Worm (Caenorhabditis elegans) whole organism, L2 larva: Measurements from ENCODE around the gene pkhm-2.

Source experiments
- C34F6.9 ChIP-seq: fragments of 150-350 bp; optimal IDR thresholded peaks from 2 replicates; lab custom pipeline; 2014; ENCODE audit warnings: missing biosample characterization, missing genetic modification characterization
- F13H6.1 ChIP-seq: sonication (generic microtip); optimal IDR thresholded peaks from 2 replicates; lab custom pipeline; 2016; ENCODE audit warnings: missing genetic modification characterization, missing compliant biosample characterization
- Y55F3AM.14 ChIP-seq: fragments of 200-800 bp; sonication (Bioruptor generic); optimal IDR thresholded peaks from 2 replicates; lab custom pipeline; 2018; ENCODE audit warnings: mild to moderate bottlenecking, missing genetic modification characterization, missing compliant biosample characterization
- ZK546.5 ChIP-seq: sonication (generic microtip); optimal IDR thresholded peaks from 2 replicates; lab custom pipeline; 2017; ENCODE audit warnings: missing biosample characterization, missing genetic modification characterization
- alr-1 ChIP-seq: fragments of 150-350 bp; optimal IDR thresholded peaks from 2 replicates; lab custom pipeline; 2014; ENCODE audit warnings: missing biosample characterization, missing genetic modification characterization
- aly-2 ChIP-seq: fragments of 150-350 bp; optimal IDR thresholded peaks from 2 replicates; lab custom pipeline; 2014; ENCODE audit warnings: missing biosample characterization, missing genetic modification characterization
- ama-1 ChIP-seq: fragments of 150-350 bp; optimal IDR thresholded peaks from 2 replicates; lab custom pipeline; 2018; ENCODE audit warnings: inconsistent platforms
- blmp-1 ChIP-seq: sonication (generic microtip); optimal IDR thresholded peaks from 2 replicates; lab custom pipeline; 2017; ENCODE audit warnings: missing genetic modification characterization, mild to moderate bottlenecking, missing compliant biosample characterization, antibody characterized with exemption, moderate library complexity; ENCODE audit not compliant: insufficient read depth
- ceh-16 ChIP-seq: fragments of 150-350 bp; optimal IDR thresholded peaks from 2 replicates; lab custom pipeline; 2014; ENCODE audit warnings: missing biosample characterization, missing genetic modification characterization
- ceh-82 ChIP-seq: fragments of 150-350 bp; optimal IDR thresholded peaks from 2 replicates; lab custom pipeline; 2014; ENCODE audit warnings: missing biosample characterization, missing genetic modification characterization
- crh-2 ChIP-seq: sonication (generic microtip); optimal IDR thresholded peaks from 2 replicates; lab custom pipeline; 2017; ENCODE audit warnings: missing biosample characterization, missing genetic modification characterization
- dmd-4 ChIP-seq: sonication (generic microtip); optimal IDR thresholded peaks from 2 replicates; lab custom pipeline; 2017; ENCODE audit warnings: missing biosample characterization, missing genetic modification characterization
- elt-1 ChIP-seq: fragments of 150-350 bp; optimal IDR thresholded peaks from 2 replicates; lab custom pipeline; 2014; ENCODE audit warnings: missing biosample characterization, missing genetic modification characterization
- elt-3 ChIP-seq: sonication (generic microtip); optimal IDR thresholded peaks from 2 replicates; lab custom pipeline; 2017; ENCODE audit warnings: missing biosample characterization, missing genetic modification characterization
- fos-1 ChIP-seq: fragments of 150-350 bp; optimal IDR thresholded peaks from 2 replicates; lab custom pipeline; 2014; ENCODE audit warnings: missing biosample characterization, missing genetic modification characterization
- gmeb-1 ChIP-seq: fragments of 150-350 bp; optimal IDR thresholded peaks from 2 replicates; lab custom pipeline; 2014; ENCODE audit warnings: missing biosample characterization, missing genetic modification characterization
- lin-11 ChIP-seq: fragments of 150-350 bp; sonication (generic microtip); optimal IDR thresholded peaks from 2 replicates; lab custom pipeline; 2014; ENCODE audit warnings: missing biosample characterization, missing genetic modification characterization, inconsistent platforms, mixed read lengths
- lin-13 ChIP-seq: fragments of 150-350 bp; optimal IDR thresholded peaks from 2 replicates; lab custom pipeline; 2014; ENCODE audit warnings: missing biosample characterization, missing genetic modification reagents, missing genetic modification characterization
- lin-39 ChIP-seq: fragments of 150-350 bp; optimal IDR thresholded peaks from 2 replicates; lab custom pipeline; 2014; ENCODE audit warnings: missing biosample characterization, missing genetic modification reagents, missing genetic modification characterization
- lsy-2 ChIP-seq, 2 experiments: fragments of 150-350 bp in 1 of 2; sonication (generic microtip) in 1 of 2; optimal IDR thresholded peaks; 2 replicates each; lab custom pipeline; 2014 to 2017; ENCODE audit warnings: missing biosample characterization in 2 of 2, missing genetic modification characterization in 2 of 2
- mab-5 ChIP-seq: fragments of 150-350 bp; optimal IDR thresholded peaks from 2 replicates; lab custom pipeline; 2014; ENCODE audit warnings: missing biosample characterization, missing genetic modification characterization
- mbf-1 ChIP-seq: sonication (generic microtip); optimal IDR thresholded peaks from 2 replicates; lab custom pipeline; 2017; ENCODE audit warnings: missing biosample characterization, missing genetic modification characterization
- nhr-129 ChIP-seq: fragments of 150-350 bp; optimal IDR thresholded peaks from 2 replicates; lab custom pipeline; 2014; ENCODE audit warnings: missing biosample characterization, missing genetic modification characterization
- nhr-21 ChIP-seq: fragments of 150-350 bp; optimal IDR thresholded peaks from 2 replicates; lab custom pipeline; 2014; ENCODE audit warnings: missing biosample characterization, missing genetic modification characterization
- nhr-23 ChIP-seq: fragments of 150-350 bp; optimal IDR thresholded peaks from 2 replicates; lab custom pipeline; 2014; ENCODE audit warnings: missing biosample characterization, missing genetic modification reagents, missing genetic modification characterization
- nhr-237 ChIP-seq: fragments of 150-350 bp; optimal IDR thresholded peaks from 2 replicates; lab custom pipeline; 2014; ENCODE audit warnings: missing biosample characterization, missing genetic modification characterization
- nhr-25 ChIP-seq: fragments of 150-350 bp; sonication (generic microtip); optimal IDR thresholded peaks from 3 replicates; lab custom pipeline; 2014; ENCODE audit warnings: missing biosample characterization, missing genetic modification characterization
- nhr-6 ChIP-seq: fragments of 150-350 bp; optimal IDR thresholded peaks from 2 replicates; lab custom pipeline; 2014; ENCODE audit warnings: missing biosample characterization, missing genetic modification characterization
- nhr-77 ChIP-seq: fragments of 150-350 bp; optimal IDR thresholded peaks from 2 replicates; lab custom pipeline; 2014; ENCODE audit warnings: missing biosample characterization, missing genetic modification characterization
- peb-1 ChIP-seq: fragments of 150-350 bp; optimal IDR thresholded peaks from 2 replicates; lab custom pipeline; 2014; ENCODE audit warnings: missing biosample characterization, missing genetic modification characterization
- sem-4 ChIP-seq: fragments of 150-350 bp; optimal IDR thresholded peaks from 2 replicates; lab custom pipeline; 2014; ENCODE audit warnings: missing biosample characterization, missing genetic modification reagents, missing genetic modification characterization
- sma-3 ChIP-seq: sonication (generic microtip); optimal IDR thresholded peaks from 2 replicates; lab custom pipeline; 2016; ENCODE audit warnings: missing genetic modification reagents, missing genetic modification characterization, missing compliant biosample characterization
- sma-9 ChIP-seq, 2 experiments: fragments of 150-350 bp in 1 of 2; sonication (generic microtip) in 1 of 2; optimal IDR thresholded peaks; 2 replicates each; lab custom pipeline; 2014 to 2016; ENCODE audit warnings: missing genetic modification characterization in 2 of 2, mild to moderate bottlenecking in 1 of 2, missing biosample characterization in 1 of 2, missing compliant biosample characterization in 1 of 2, missing genetic modification reagents in 1 of 2, moderate library complexity in 1 of 2
- snpc-4 ChIP-seq: fragments of 150-350 bp; optimal IDR thresholded peaks from 2 replicates; lab custom pipeline; 2014; ENCODE audit warnings: missing biosample characterization, missing genetic modification characterization
- unc-39 ChIP-seq: fragments of 150-350 bp; optimal IDR thresholded peaks from 2 replicates; lab custom pipeline; 2014; ENCODE audit warnings: missing biosample characterization, missing genetic modification characterization
- unc-55 ChIP-seq: fragments of 150-350 bp; sonication (generic microtip); optimal IDR thresholded peaks from 3 replicates; lab custom pipeline; 2014; ENCODE audit warnings: missing biosample characterization, missing genetic modification reagents, missing genetic modification characterization
- zag-1 ChIP-seq: fragments of 150-350 bp; optimal IDR thresholded peaks from 2 replicates; lab custom pipeline; 2014; ENCODE audit warnings: missing biosample characterization, missing genetic modification characterization
- ztf-1 ChIP-seq: fragments of 200-800 bp; sonication (Bioruptor generic); conservative IDR thresholded peaks from 2 replicates; pipeline ENCODE4 v1.3.6; 2022; ENCODE audit warnings: missing genetic modification characterization, missing compliant biosample characterization
- ztf-11 ChIP-seq: sonication (generic microtip); optimal IDR thresholded peaks from 2 replicates; lab custom pipeline; 2017; ENCODE audit warnings: missing biosample characterization, missing genetic modification characterization
- ztf-4 ChIP-seq: fragments of 150-350 bp; optimal IDR thresholded peaks from 2 replicates; lab custom pipeline; 2014; ENCODE audit warnings: missing biosample characterization, missing genetic modification characterization

Gene pkhm-2

DNA sequence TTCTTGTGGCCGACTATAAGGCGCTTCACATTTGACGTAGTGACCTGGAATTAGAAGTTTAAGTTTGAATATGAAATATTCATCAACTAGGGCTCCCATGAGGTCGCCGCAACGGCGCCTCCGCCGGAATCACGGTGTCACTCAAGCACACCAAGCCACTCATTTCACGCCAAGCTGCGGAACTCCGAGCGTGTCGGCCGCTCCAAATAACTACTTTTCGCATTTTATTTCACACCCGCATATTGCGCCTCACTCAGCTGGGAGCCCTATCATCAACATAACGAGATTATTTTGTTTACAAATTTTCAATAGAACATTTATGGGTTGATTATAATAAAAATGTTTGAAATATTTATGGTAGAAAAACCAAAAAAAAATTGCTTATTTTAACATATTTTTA is 23.4 kb downstream of the pkhm-2 start:
- TF ChIP-seq unc-39 (tag; lab: Kevin White, UChicago): no peak
- no peak for TF ChIP-seq fos-1
- TF ChIP-seq blmp-1 (tag; lab: Kevin White, UChicago): no peak
- no peak for TF ChIP-seq elt-3 (tag; lab: Kevin White, UChicago)
- no peak for TF ChIP-seq unc-55 (GFP tag; lab: Kevin White, UChicago)
- TF ChIP-seq peb-1 (tag; lab: Kevin White, UChicago): no peak
- TF ChIP-seq ama-1 (lab: Kevin White, UChicago): no peak
- TF ChIP-seq gmeb-1 (tag; lab: Kevin White, UChicago): no peak

ce11 chrX:15155054-15155453 is 26.2 kb downstream of the pkhm-2 start:
- TF ChIP-seq zag-1 (no peak), unc-39 (tag; lab: Kevin White, UChicago) (no peak), dmd-4 (no peak), alr-1 (no peak), elt-3 (tag; lab: Kevin White, UChicago) (no peak), Y55F3AM.14 (GFP tag; lab: Kevin White, UChicago) (no peak), crh-2 (tag; lab: Kevin White, UChicago) (no peak), nhr-237 (tag; lab: Kevin White, UChicago) (no peak), elt-1 (no peak), ztf-1 (no peak), fos-1 (no peak), sem-4 (tag; lab: Kevin White, UChicago) (no peak), peb-1 (tag; lab: Kevin White, UChicago) (no peak), nhr-77 (tag; lab: Kevin White, UChicago) (no peak), F13H6.1 (no peak)

DNA sequence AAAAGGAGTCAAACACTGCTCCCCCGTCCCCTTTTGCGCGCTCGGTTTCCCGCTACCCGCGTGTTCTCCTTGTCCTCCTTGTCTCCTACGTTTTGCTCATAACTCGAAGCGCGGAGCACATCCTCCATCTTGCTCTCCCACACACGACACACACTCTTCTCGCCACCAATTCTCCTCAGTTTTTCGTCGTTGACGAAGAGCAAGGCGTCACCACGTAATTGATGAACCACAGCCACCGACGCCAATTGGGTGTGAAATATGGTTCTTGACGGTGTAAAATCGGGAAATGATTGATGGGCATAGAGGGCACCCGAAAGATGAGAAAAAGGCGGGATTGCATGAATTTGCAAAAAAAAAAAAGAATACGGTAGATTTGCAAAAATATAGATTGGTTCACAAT is 32.4 kb downstream of the pkhm-2 start:
- TF ChIP-seq ceh-82 (tag; lab: Kevin White, UChicago) (no peak), fos-1 (no peak), mab-5 (tag; lab: Kevin White, UChicago) (peak; percentile 58), dmd-4 (no peak)

DNA sequence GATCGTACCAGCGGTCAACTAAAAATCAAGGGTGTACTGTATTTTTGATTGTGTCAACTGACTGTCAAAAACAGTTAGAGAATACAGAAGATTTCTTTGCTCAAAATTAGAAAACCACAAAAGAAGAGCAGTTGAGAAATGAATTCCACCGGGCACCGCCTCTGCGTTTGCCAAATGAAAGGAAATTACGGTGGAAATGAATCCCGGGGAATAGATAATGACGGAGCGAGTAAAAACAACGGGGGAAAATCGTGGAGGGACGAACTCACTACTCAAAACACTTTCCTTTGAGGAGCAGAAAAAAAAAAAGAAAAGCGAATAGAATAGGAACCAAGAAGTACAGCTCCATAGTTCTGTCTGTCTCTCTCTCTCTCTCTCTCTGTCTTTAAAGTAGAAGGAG is 32.9 kb downstream of the pkhm-2 start:
- no peak for TF ChIP-seq lin-13 (GFP tag; lab: Kevin White, UChicago)
- TF ChIP-seq snpc-4 (tag; lab: Kevin White, UChicago): no peak
- TF ChIP-seq dmd-4: no peak
- TF ChIP-seq C34F6.9: no peak
- no peak for TF ChIP-seq nhr-77 (tag; lab: Kevin White, UChicago)
- no peak for TF ChIP-seq zag-1
- no peak for TF ChIP-seq nhr-23 (tag; lab: Kevin White, UChicago)
- no peak for TF ChIP-seq unc-55 (GFP tag; lab: Kevin White, UChicago)
- TF ChIP-seq sma-3 (GFP tag; lab: Kevin White, UChicago): no peak

DNA sequence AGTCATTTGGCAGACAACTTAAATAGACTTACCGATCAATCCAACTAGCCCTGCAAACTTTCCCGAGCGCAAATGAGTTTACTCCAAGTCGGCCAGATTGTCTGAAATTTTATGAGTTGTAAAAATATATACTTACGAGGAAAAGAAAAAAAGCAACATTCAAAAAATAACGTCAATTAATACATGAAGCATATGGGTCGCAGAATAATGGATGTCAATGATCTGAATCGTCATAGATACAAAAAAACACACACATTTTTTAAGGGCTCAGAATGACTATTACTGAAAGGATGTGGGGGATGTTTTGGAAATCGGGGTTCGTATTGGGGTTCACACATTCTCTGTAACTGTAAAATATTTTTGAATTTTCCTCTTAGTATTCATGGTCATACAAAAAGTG is 33.6 kb downstream of the pkhm-2 start, which contains the start of gene unc-7:
Gene unc-7 (minus strand): TSS at position 101 of the 400 bp plus-strand sequence.
- TF ChIP-seq nhr-21 (tag; lab: Kevin White, UChicago) (no peak), nhr-25 (tag; lab: Kevin White, UChicago) (no peak)
- TF ChIP-seq, all 48 proteins: peak for 0

- no peak for TF ChIP-seq lin-39 (tag; lab: Kevin White, UChicago)
- TF ChIP-seq unc-55 (GFP tag; lab: Kevin White, UChicago): no peak
- TF ChIP-seq dmd-4: no peak
- TF ChIP-seq ztf-4 (tag; lab: Kevin White, UChicago): no peak
- TF ChIP-seq fos-1: peak; percentile 39
- no peak for TF ChIP-seq lin-13 (GFP tag; lab: Kevin White, UChicago)
- no peak for TF ChIP-seq aly-2
- no peak for TF ChIP-seq lsy-2 (tag; optimal IDR thresholded peaks at IDR 0.05; lab: Kevin White, UChicago)
- no peak for TF ChIP-seq ztf-1
- TF ChIP-seq gmeb-1 (tag; lab: Kevin White, UChicago): no peak
- no peak for TF ChIP-seq snpc-4 (tag; lab: Kevin White, UChicago)
- no peak for TF ChIP-seq ZK546.5 (tag; lab: Kevin White, UChicago)
- peak; percentile 4 for TF ChIP-seq nhr-129 (tag; lab: Kevin White, UChicago)
- TF ChIP-seq ztf-11 (tag; lab: Kevin White, UChicago): no peak
- no peak for TF ChIP-seq sem-4 (tag; lab: Kevin White, UChicago)
- TF ChIP-seq elt-1: no peak
- no peak for TF ChIP-seq ceh-16 (tag; lab: Kevin White, UChicago)
- no peak for TF ChIP-seq nhr-6
- no peak for TF ChIP-seq nhr-23 (tag; lab: Kevin White, UChicago)
- no peak for TF ChIP-seq mab-5 (tag; lab: Kevin White, UChicago)
- TF ChIP-seq peb-1 (tag; lab: Kevin White, UChicago): no peak
- TF ChIP-seq mbf-1 (tag; lab: Kevin White, UChicago): no peak
- TF ChIP-seq sma-3 (GFP tag; lab: Kevin White, UChicago): no peak
- no peak for TF ChIP-seq lin-11 (tag; lab: Kevin White, UChicago)
- TF ChIP-seq crh-2 (tag; lab: Kevin White, UChicago): peak; percentile 13
- TF ChIP-seq ama-1 (lab: Kevin White, UChicago): no peak
- TF ChIP-seq nhr-21 (tag; lab: Kevin White, UChicago): no peak
- TF ChIP-seq sma-9 (GFP tag; optimal IDR thresholded peaks at IDR 0.05; lab: Kevin White, UChicago): peak; percentile 6
- TF ChIP-seq sma-9 (tag; optimal IDR thresholded peaks at IDR 0.05; lab: Kevin White, UChicago): no peak
These were observed 34.7 kb downstream of the pkhm-2 start for ce11 chrX:15146415-15147210.
